Worm (Caenorhabditis elegans) whole organism, midembryonic: Measurements from ENCODE around the gene appg-2.

Experiments
- T22C8.4 ChIP-seq: fragments of 200-800 bp; sonication (Bioruptor generic); IDR thresholded peaks from 2 replicates; pipeline ENCODE4 v1.3.6; 2022; ENCODE audit warnings: missing genetic modification characterization, missing compliant biosample characterization
- cog-1 ChIP-seq: sonication (generic microtip); optimal IDR thresholded peaks from 2 replicates; lab custom pipeline; 2016; ENCODE audit warnings: missing genetic modification characterization, missing compliant biosample characterization
- flt-1 ChIP-seq: fragments of 200-800 bp; sonication (Bioruptor generic); IDR thresholded peaks from 2 replicates; pipeline ENCODE4 v1.3.6; 2022; ENCODE audit warnings: missing genetic modification characterization, missing compliant biosample characterization
- klf-2 ChIP-seq: fragments of 200-800 bp; sonication (Bioruptor generic); conservative IDR thresholded peaks from 2 replicates; pipeline ENCODE4 v1.3.6; 2022; ENCODE audit warnings: missing genetic modification reagents, missing genetic modification characterization, missing compliant biosample characterization
- med-1 ChIP-seq: sonication (generic microtip); optimal IDR thresholded peaks from 2 replicates; lab custom pipeline; 2017; ENCODE audit warnings: missing genetic modification characterization, mild to moderate bottlenecking, missing compliant biosample characterization, antibody characterized with exemption, missing genetic modification reagents; ENCODE audit not compliant: insufficient read depth
- ref-1 ChIP-seq: fragments of 200-800 bp; sonication (Bioruptor generic); conservative IDR thresholded peaks from 2 replicates; pipeline ENCODE4 v1.3.6; 2022; ENCODE audit warnings: missing genetic modification reagents, missing genetic modification characterization, missing compliant biosample characterization
- tab-1 ChIP-seq: fragments of 200-800 bp; sonication (Bioruptor generic); IDR thresholded peaks from 2 replicates; pipeline ENCODE4 v1.3.6; 2022; ENCODE audit warnings: missing genetic modification characterization, missing compliant biosample characterization
- ztf-23 ChIP-seq: fragments of 200-800 bp; sonication (Bioruptor generic); IDR thresholded peaks from 2 replicates; pipeline ENCODE4 v1.3.6; 2022; ENCODE audit warnings: missing genetic modification reagents, missing genetic modification characterization, missing compliant biosample characterization
- ztf-29 ChIP-seq: fragments of 200-800 bp; sonication (Bioruptor generic); IDR thresholded peaks from 2 replicates; pipeline ENCODE4 v1.3.6; 2022; ENCODE audit warnings: missing genetic modification reagents, missing genetic modification characterization, missing compliant biosample characterization

Gene appg-2

DNA sequence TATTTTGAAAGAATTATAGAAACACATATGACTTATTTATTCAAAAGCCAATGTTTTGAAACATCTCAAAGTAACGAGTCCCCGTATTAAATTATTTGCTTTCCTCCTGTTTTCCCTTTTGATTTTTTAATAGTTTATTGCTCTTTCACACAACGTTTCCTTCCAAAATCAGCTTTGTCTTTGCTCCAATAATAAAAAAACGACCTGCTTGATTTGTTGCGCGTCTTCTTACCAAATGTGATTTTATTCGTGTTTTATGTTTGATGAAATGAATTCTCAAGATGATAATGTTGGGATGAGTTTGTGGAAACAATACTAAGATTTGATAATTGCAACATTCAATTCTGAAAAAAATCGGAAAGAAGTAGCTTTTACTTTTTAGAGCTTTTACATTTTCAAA lies 11.4 kb downstream of the appg-2 start:
- TF ChIP-seq T22C8.4 (GFP tag; lab: Robert Waterston, UW) (no peak), klf-2 (GFP tag; lab: Robert Waterston, UW) (no peak), flt-1 (no peak)

DNA sequence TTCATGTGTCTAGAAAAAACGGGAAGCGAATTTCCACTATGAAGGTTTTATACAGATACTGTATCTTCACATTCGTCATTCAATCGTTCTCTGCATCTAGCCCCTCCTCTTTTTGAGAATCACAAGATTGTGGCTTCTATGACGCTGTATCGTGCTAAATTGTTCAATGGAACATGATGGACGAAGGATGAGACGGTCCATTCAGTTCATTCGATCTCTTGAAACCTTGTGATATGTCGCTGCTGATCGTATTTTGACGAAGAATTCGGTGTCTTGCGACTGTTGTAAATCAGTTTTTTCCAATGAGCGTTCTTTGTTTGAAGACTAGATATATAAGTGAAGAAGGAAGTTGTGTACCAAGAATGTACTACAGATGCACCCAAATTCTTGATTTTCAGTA lies 12.7 kb downstream of the appg-2 start:
- TF ChIP-seq ref-1 (GFP tag; lab: Robert Waterston, UW): no peak
- no peak for TF ChIP-seq T22C8.4 (GFP tag; lab: Robert Waterston, UW)
- no peak for TF ChIP-seq klf-2 (GFP tag; lab: Robert Waterston, UW)
- TF ChIP-seq ztf-23 (GFP tag; lab: Robert Waterston, UW): no peak
- no peak for TF ChIP-seq ztf-29
- TF ChIP-seq med-1 (GFP tag; lab: Kevin White, UChicago): no peak
- no peak for TF ChIP-seq cog-1 (tag; lab: Kevin White, UChicago)
- TF ChIP-seq flt-1: no peak
- no peak for TF ChIP-seq tab-1 (GFP tag; lab: Robert Waterston, UW)

DNA sequence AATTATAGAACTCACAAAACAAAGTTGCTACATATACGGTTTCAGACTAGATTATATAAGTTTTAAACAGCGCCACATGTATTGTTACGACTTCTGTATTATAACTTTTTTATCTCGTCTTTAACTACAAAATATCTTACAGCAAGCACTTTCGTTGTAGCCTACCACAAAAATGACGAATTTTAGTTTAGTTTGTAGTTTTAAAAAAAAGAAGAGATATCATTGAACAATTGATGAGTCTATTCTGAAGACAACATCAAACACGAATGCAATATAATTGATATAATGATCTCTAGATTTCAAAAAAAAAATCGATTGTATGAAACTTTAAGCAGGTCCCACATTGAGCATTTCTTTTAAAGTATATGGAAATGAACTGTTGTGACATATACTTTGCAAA lies 13.3 kb downstream of the appg-2 start:
- no peak for TF ChIP-seq tab-1 (GFP tag; lab: Robert Waterston, UW)

DNA sequence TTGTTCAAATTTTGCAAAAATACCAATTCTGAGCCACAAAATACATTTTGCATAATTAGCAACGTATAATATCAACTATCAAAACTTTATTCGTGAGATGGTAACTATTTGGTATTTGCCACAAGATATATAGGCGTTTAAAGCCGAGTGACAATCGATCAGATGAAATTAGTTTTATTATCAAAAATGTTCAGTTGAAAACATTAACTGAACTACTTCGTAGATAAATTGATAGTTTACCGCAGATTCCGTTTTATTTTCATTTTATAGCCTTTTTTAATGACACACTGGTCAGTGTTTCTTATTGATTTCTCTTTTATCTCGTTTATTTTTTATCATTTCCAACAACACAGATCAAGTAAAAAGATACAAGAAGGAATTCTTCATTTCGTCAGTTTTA lies 16.3 kb downstream of the appg-2 start:
- TF ChIP-seq ztf-23 (GFP tag; lab: Robert Waterston, UW) (no peak), T22C8.4 (GFP tag; lab: Robert Waterston, UW) (no peak), klf-2 (GFP tag; lab: Robert Waterston, UW) (no peak), ztf-29 (no peak), tab-1 (GFP tag; lab: Robert Waterston, UW) (no peak), ref-1 (GFP tag; lab: Robert Waterston, UW) (no peak), med-1 (GFP tag; lab: Kevin White, UChicago) (no peak), flt-1 (no peak), cog-1 (tag; lab: Kevin White, UChicago) (no peak)

DNA sequence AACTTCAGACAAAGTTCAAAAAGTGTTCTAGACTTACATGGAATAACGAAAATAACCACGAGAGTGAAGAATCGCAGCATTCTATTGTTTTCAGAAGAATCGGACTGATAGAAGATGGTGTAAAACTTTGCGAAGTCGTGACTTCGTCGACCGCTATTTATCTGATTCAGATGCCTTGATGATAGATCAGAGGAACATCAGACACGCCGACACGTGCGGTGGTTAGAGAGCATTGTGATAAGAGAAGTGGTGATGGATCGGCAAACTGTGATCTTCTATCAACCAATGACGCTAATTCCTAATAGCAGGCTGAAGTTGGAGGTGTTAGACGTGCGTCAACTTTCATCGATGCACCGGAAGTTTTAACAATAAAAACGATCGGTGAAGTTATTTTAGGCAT lies 17.3 kb downstream of the appg-2 start:
- no peak for TF ChIP-seq ref-1 (GFP tag; lab: Robert Waterston, UW)
- TF ChIP-seq cog-1 (tag; lab: Kevin White, UChicago): no peak
- no peak for TF ChIP-seq klf-2 (GFP tag; lab: Robert Waterston, UW)
- TF ChIP-seq T22C8.4 (GFP tag; lab: Robert Waterston, UW): no peak

DNA sequence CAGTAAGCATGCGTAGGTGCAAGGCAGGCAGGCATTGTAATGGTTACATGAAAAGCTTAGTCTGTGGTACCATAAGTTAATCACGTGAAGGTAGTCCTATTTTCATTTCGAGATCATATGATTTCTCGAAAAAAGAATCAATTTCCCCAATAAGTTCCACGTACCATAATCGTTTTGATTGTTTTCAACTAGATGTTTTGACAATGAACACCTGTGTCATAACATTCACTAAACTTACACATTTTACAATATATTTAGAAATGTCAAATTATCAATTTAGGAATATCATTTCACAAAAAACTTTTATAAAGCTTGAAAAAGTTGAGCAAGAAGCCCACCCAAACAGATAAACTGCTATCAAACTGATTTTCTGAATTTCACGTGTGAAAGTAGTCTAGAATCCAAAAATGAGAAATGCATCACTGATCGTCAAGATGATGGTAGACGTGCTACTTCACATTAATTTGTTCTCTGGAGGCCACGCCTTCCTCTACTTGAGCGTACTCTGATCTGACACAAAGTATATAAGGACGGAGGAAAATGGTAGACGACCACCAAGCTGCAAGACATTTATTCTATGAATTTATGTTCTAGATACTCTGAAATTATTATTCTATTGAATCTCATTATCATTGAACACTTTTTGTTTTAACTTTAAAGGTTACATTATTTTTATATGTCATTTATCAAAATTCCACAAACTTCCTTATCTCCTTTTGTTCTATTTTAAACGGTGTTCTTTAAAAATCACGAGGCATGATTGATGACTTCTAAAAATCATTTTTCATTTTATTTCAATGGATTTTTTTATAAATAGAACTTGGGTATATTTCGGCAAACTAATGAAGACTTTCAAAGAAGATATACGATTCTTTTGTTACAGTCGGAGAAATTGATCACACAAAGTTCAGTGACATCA lies 18.3 kb downstream of the appg-2 start, which contains the start of gene F46C5.10:
Gene F46C5.10, minus strand, starts transcription at position 51 of the 919 bp plus-strand sequence.
- TF ChIP-seq ztf-29 (no peak), T22C8.4 (GFP tag; lab: Robert Waterston, UW) (no peak), ref-1 (GFP tag; lab: Robert Waterston, UW) (no peak), flt-1 (no peak), cog-1 (tag; lab: Kevin White, UChicago) (no peak), tab-1 (GFP tag; lab: Robert Waterston, UW) (no peak), med-1 (GFP tag; lab: Kevin White, UChicago) (no peak), ztf-23 (GFP tag; lab: Robert Waterston, UW) (no peak), klf-2 (GFP tag; lab: Robert Waterston, UW) (no peak)

DNA sequence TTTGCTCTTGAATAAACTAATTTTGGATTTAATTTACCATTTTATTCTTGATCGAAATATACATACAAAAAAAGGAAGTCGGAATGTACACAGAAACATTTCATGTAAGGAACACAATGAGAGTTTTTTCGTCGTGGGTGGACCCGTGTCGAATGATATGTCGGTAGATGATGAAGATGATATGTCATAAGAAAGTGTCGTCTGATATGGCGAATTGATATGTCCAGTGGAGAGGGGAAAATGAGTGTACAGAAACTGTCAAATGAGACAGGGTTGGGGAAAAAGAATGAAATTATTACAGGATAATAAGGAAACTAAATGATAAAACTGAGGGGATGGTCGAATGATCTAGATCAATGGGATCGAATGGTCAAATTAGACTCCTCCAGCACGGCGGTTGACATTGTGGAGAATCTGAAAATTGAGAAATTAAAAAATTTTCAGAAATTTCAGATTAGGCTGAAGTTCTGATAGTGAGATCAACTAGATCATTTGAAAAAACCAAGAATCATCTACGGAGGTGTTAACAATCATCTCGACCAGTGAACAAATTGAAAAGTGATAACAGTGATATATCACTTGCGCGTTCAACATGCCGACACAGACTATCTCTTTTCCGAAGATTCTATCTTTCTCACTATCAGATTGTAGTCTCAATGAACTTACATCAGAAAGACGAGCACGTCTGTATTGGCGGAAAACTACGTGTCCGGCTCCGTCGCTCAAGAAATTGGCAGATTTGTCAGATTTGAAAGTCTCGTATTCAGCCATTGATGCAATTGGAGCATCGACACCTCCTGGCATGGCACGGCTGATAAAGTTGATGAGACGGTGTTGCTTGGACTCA lies 19.4 kb downstream of the appg-2 start:
- TF ChIP-seq klf-2 (GFP tag; lab: Robert Waterston, UW) (no peak), ztf-29 (no peak), T22C8.4 (GFP tag; lab: Robert Waterston, UW) (no peak), ref-1 (GFP tag; lab: Robert Waterston, UW) (no peak), tab-1 (GFP tag; lab: Robert Waterston, UW) (no peak), cog-1 (tag; lab: Kevin White, UChicago) (no peak), med-1 (GFP tag; lab: Kevin White, UChicago) (no peak), ztf-23 (GFP tag; lab: Robert Waterston, UW) (no peak), flt-1 (no peak)

DNA sequence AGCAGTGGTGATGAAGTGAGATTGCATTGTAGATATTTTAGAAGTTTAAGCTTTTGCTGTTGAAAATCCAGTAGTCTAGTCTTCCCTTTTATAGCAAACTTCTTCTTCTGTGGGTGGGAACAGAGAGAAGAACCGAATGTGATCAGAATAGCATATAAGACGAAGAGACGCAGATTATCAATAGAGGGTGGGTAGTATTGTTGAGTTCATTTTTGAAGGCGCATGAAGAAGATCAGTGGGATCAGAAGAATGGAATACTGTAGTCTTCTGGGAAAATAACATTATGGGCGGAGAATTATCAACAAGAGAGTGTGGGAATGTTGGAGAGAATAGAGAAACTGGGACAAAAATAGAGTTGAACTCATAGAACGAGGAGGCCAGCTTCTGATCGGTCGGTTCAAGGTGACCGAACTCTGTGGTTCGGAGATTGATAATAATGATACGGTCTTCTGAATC lies 20.2 kb downstream of the appg-2 start, which contains the start of gene F46C5.1:
Gene F46C5.1, minus strand, starts transcription at position 51 of the 456 bp plus-strand sequence.
- no peak for TF ChIP-seq med-1 (GFP tag; lab: Kevin White, UChicago)
- no peak for TF ChIP-seq T22C8.4 (GFP tag; lab: Robert Waterston, UW)
- TF ChIP-seq tab-1 (GFP tag; lab: Robert Waterston, UW): no peak
- no peak for TF ChIP-seq ref-1 (GFP tag; lab: Robert Waterston, UW)
- TF ChIP-seq cog-1 (tag; lab: Kevin White, UChicago): no peak
- no peak for TF ChIP-seq klf-2 (GFP tag; lab: Robert Waterston, UW)
- no peak for TF ChIP-seq ztf-29
- no peak for TF ChIP-seq flt-1
- TF ChIP-seq ztf-23 (GFP tag; lab: Robert Waterston, UW): no peak

DNA sequence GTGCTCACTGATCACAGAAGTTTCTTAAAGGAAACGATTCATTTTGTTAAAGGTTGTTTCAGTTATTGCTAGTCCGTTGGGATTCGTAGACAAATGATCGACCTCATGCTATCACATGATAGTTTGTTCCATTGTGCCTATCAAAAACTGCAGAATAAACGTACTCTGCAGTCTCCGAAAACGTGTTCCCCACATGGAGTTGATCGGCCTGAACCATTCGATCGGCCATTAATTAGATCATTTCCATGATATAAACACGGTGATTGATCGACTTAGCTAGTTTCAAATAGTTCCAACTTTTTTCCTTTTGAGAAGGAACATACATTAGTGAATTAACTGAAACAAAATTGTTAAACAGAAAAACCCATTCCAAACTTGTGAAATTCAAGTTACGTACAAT lies 21.8 kb downstream of the appg-2 start:
- TF ChIP-seq tab-1 (GFP tag; lab: Robert Waterston, UW) (no peak), ref-1 (GFP tag; lab: Robert Waterston, UW) (no peak)
